Worm (Caenorhabditis elegans) whole organism, L4 larva: ENCODE measurements around the gene chup-1.

Experiments used
- F37D6.2 ChIP-seq: sonication (generic microtip); optimal IDR thresholded peaks from 2 replicates; lab custom pipeline; 2016; ENCODE audit warnings: mild to moderate bottlenecking, missing genetic modification characterization, missing compliant biosample characterization
- ZK337.2 ChIP-seq: fragments of 200-800 bp; sonication (Bioruptor generic); IDR thresholded peaks from 2 replicates; pipeline ENCODE4 v1.3.6; 2022; ENCODE audit warnings: missing genetic modification reagents, missing genetic modification characterization, missing compliant biosample characterization
- ZK546.5 ChIP-seq, 2 experiments: sonication (generic microtip); optimal IDR thresholded peaks; 2 replicates each; lab custom pipeline; 2017; ENCODE audit warnings: missing biosample characterization in 2 of 2, missing genetic modification characterization in 2 of 2
- aha-1 ChIP-seq: fragments of 150-350 bp; peaks from one replicate; lab custom pipeline; 2014; ENCODE audit warnings: missing biosample characterization, missing genetic modification characterization
- ama-1 ChIP-seq: fragments of 150-350 bp; optimal IDR thresholded peaks from 2 replicates; lab custom pipeline; 2014; ENCODE audit warnings: inconsistent platforms, mixed read lengths
- arid-1 ChIP-seq: fragments of 200-800 bp; sonication (Bioruptor generic); conservative IDR thresholded peaks from 2 replicates; pipeline ENCODE4 v1.3.6; 2022; ENCODE audit warnings: missing genetic modification reagents, missing genetic modification characterization, missing compliant biosample characterization
- ceh-62 ChIP-seq: sonication (generic microtip); optimal IDR thresholded peaks from 2 replicates; lab custom pipeline; 2017; ENCODE audit warnings: missing biosample characterization, missing genetic modification characterization
- ces-1 ChIP-seq: fragments of 150-350 bp; sonication (generic microtip); optimal IDR thresholded peaks from 4 replicates; lab custom pipeline; 2014; ENCODE audit warnings: missing biosample characterization, missing genetic modification reagents, missing genetic modification characterization
- cey-2 ChIP-seq: sonication (generic microtip); optimal IDR thresholded peaks from 3 replicates; lab custom pipeline; 2017; ENCODE audit warnings: missing genetic modification characterization, mild to moderate bottlenecking, missing compliant biosample characterization, antibody characterized with exemption, borderline replicate concordance; ENCODE audit not compliant: insufficient read depth
- ctbp-1 ChIP-seq: fragments of 200-800 bp; sonication (Bioruptor generic); IDR thresholded peaks from 2 replicates; pipeline ENCODE4 v1.3.6; 2022; ENCODE audit warnings: missing genetic modification reagents, missing genetic modification characterization, missing compliant biosample characterization
- daf-16 ChIP-seq, 3 experiments: sonication (generic microtip); optimal IDR thresholded peaks; 2 replicates each; lab custom pipeline; 2016 to 2017; ENCODE audit warnings: missing genetic modification characterization in 3 of 3, missing genetic modification reagents in 3 of 3, mild to moderate bottlenecking in 2 of 3, missing compliant biosample characterization in 2 of 3, missing biosample characterization in 1 of 3, moderate library complexity in 1 of 3
- dmd-9 ChIP-seq: fragments of 200-800 bp; sonication (Bioruptor generic); IDR thresholded peaks from 2 replicates; pipeline ENCODE4 v1.3.6; 2022; ENCODE audit warnings: missing genetic modification reagents, missing genetic modification characterization, missing compliant biosample characterization
- dve-1 ChIP-seq: sonication (generic microtip); optimal IDR thresholded peaks from 2 replicates; lab custom pipeline; 2017; ENCODE audit warnings: antibody characterized with exemption, mild to moderate bottlenecking, missing genetic modification characterization, missing compliant biosample characterization; ENCODE audit not compliant: insufficient read depth
- egl-27 ChIP-seq: sonication (generic microtip); optimal IDR thresholded peaks from 3 replicates; lab custom pipeline; 2017; ENCODE audit warnings: missing biosample characterization, missing genetic modification reagents, missing genetic modification characterization
- fkh-10 ChIP-seq: fragments of 150-350 bp; optimal IDR thresholded peaks from 2 replicates; lab custom pipeline; 2014; ENCODE audit warnings: missing biosample characterization, missing genetic modification reagents, missing genetic modification characterization
- fos-1 ChIP-seq: fragments of 150-350 bp; optimal IDR thresholded peaks from 2 replicates; lab custom pipeline; 2014; ENCODE audit warnings: missing biosample characterization, missing genetic modification characterization
- gei-8 ChIP-seq: fragments of 200-800 bp; sonication (Bioruptor generic); optimal IDR thresholded peaks from 2 replicates; lab custom pipeline; 2018; ENCODE audit warnings: mild to moderate bottlenecking, missing genetic modification characterization, missing compliant biosample characterization
- hif-1 ChIP-seq, 2 experiments: sonication (generic microtip); optimal IDR thresholded peaks; 2 replicates each; lab custom pipeline; 2016 to 2017; ENCODE audit warnings: missing compliant biosample characterization in 2 of 2, missing genetic modification characterization in 2 of 2, missing genetic modification reagents in 2 of 2, missing genotype in 2 of 2, mild to moderate bottlenecking in 1 of 2
- hlh-11 ChIP-seq: fragments of 200-800 bp; sonication (Bioruptor generic); optimal IDR thresholded peaks from 2 replicates; lab custom pipeline; 2018; ENCODE audit warnings: mild to moderate bottlenecking, missing genetic modification characterization, missing compliant biosample characterization
- hlh-30 ChIP-seq: sonication (generic microtip); optimal IDR thresholded peaks from 2 replicates; lab custom pipeline; 2017; ENCODE audit warnings: antibody characterized with exemption, mild to moderate bottlenecking, missing genetic modification characterization, missing compliant biosample characterization; ENCODE audit not compliant: insufficient read depth
- lin-15B ChIP-seq: fragments of 150-350 bp; sonication (generic microtip); optimal IDR thresholded peaks from 3 replicates; lab custom pipeline; 2014; ENCODE audit warnings: missing biosample characterization, missing genetic modification characterization
- lin-39 ChIP-seq: fragments of 150-350 bp; optimal IDR thresholded peaks from 2 replicates; lab custom pipeline; 2014; ENCODE audit warnings: missing biosample characterization, missing genetic modification reagents, missing genetic modification characterization
- lsy-2 ChIP-seq, 2 experiments: fragments of 150-350 bp in 1 of 2; sonication (generic microtip) in 1 of 2; optimal IDR thresholded peaks; 2 replicates each; lab custom pipeline; 2014 to 2017; ENCODE audit warnings: missing biosample characterization in 2 of 2, missing genetic modification characterization in 2 of 2
- madf-5 ChIP-seq, 2 experiments: fragments of 200-800 bp; sonication (Bioruptor generic); IDR thresholded peaks; 2 replicates each; pipeline ENCODE4 v1.3.6; 2022; ENCODE audit warnings: missing compliant biosample characterization in 2 of 2, missing genetic modification characterization in 2 of 2
- mdl-1 ChIP-seq, 2 experiments: fragments of 150-350 bp in 1 of 2; sonication (generic microtip) in 1 of 2; optimal IDR thresholded peaks; 2 replicates each; lab custom pipeline; 2014 to 2017; ENCODE audit warnings: missing biosample characterization in 2 of 2, missing genetic modification characterization in 2 of 2
- mdt-29 ChIP-seq: fragments of 200-800 bp; sonication (Bioruptor generic); IDR thresholded peaks from 2 replicates; pipeline ENCODE4 v1.3.6; 2022; ENCODE audit warnings: missing genetic modification reagents, missing genetic modification characterization, missing compliant biosample characterization
- mxl-3 ChIP-seq: fragments of 200-800 bp; sonication (Bioruptor generic); optimal IDR thresholded peaks from 2 replicates; lab custom pipeline; 2018; ENCODE audit warnings: mild to moderate bottlenecking, missing genetic modification characterization, missing compliant biosample characterization
- nhr-10 ChIP-seq: fragments of 150-350 bp; optimal IDR thresholded peaks from 2 replicates; lab custom pipeline; 2014; ENCODE audit warnings: missing biosample characterization, missing genetic modification characterization
- nhr-11 ChIP-seq: fragments of 150-350 bp; optimal IDR thresholded peaks from 2 replicates; lab custom pipeline; 2014; ENCODE audit warnings: missing biosample characterization, missing genetic modification characterization
- nhr-111 ChIP-seq: fragments of 200-800 bp; sonication (Bioruptor generic); optimal IDR thresholded peaks from 2 replicates; lab custom pipeline; 2018; ENCODE audit warnings: mild to moderate bottlenecking, missing genetic modification characterization, missing compliant biosample characterization
- nhr-28 ChIP-seq: fragments of 150-350 bp; optimal IDR thresholded peaks from 2 replicates; lab custom pipeline; 2014; ENCODE audit warnings: missing biosample characterization, missing genetic modification characterization
- nhr-6 ChIP-seq: fragments of 150-350 bp; optimal IDR thresholded peaks from 2 replicates; lab custom pipeline; 2014; ENCODE audit warnings: missing biosample characterization, missing genetic modification characterization
- saeg-2 ChIP-seq: fragments of 200-800 bp; sonication (Bioruptor generic); IDR thresholded peaks from 2 replicates; pipeline ENCODE4 v1.3.6; 2022; ENCODE audit warnings: missing genetic modification reagents, missing genetic modification characterization, missing compliant biosample characterization
- skn-1 ChIP-seq: fragments of 150-350 bp; optimal IDR thresholded peaks from 2 replicates; lab custom pipeline; 2014; ENCODE audit warnings: missing biosample characterization, missing genetic modification characterization
- snpc-4 ChIP-seq: fragments of 150-350 bp; optimal IDR thresholded peaks from 2 replicates; lab custom pipeline; 2014; ENCODE audit warnings: missing biosample characterization, missing genetic modification characterization
- tra-1 ChIP-seq: fragments of 200-800 bp; sonication (Bioruptor generic); IDR thresholded peaks from 2 replicates; pipeline ENCODE4 v1.3.6; 2022; ENCODE audit warnings: missing genetic modification reagents, missing genetic modification characterization, missing compliant biosample characterization
- unc-130 ChIP-seq: sonication (generic microtip); optimal IDR thresholded peaks from 2 replicates; lab custom pipeline; 2016; ENCODE audit warnings: missing genetic modification reagents, missing genetic modification characterization, missing compliant biosample characterization
- unc-39 ChIP-seq: sonication (generic microtip); optimal IDR thresholded peaks from 2 replicates; lab custom pipeline; 2017; ENCODE audit warnings: missing biosample characterization, missing genetic modification characterization
- zfp-2 ChIP-seq: sonication (generic microtip); optimal IDR thresholded peaks from 2 replicates; lab custom pipeline; 2016; ENCODE audit warnings: mild to moderate bottlenecking, missing genetic modification characterization, missing compliant biosample characterization
- zfp-3 ChIP-seq: fragments of 200-800 bp; sonication (Bioruptor generic); conservative IDR thresholded peaks from 2 replicates; pipeline ENCODE4 v1.3.6; 2022; ENCODE audit warnings: missing genetic modification reagents, missing genetic modification characterization, missing compliant biosample characterization
- zip-11 ChIP-seq: fragments of 200-800 bp; sonication (Bioruptor generic); IDR thresholded peaks from 2 replicates; pipeline ENCODE4 v1.3.6; 2022; ENCODE audit warnings: missing genetic modification characterization, missing compliant biosample characterization
- zip-2 ChIP-seq: fragments of 150-350 bp; optimal IDR thresholded peaks from 2 replicates; lab custom pipeline; 2014; ENCODE audit warnings: missing biosample characterization, missing genetic modification characterization

The chup-1 gene

DNA sequence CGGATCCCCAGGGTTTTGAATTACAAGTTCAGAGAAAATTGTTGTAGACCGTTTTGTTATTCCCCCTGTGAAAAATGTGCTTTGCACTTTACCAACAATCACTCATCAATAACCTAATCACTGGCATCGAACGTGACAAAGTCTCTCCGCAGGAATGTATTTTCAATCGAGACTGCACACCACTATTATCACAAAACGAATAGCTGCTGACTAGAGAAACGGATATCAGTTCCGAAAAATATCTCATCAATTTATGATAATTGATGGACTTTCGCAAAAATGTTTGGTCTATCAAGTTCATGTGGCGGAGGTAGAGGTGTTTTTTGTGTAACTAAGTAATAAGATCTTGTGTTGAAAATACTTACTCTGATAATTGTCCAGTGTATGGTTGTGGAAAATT lies 30.9 kb upstream of the chup-1 start:
- TF ChIP-seq egl-27 (tag; lab: Kevin White, UChicago) (no peak), unc-39 (tag; lab: Kevin White, UChicago) (no peak), hif-1 (tag; optimal IDR thresholded peaks at IDR 0.05; lab: Kevin White, UChicago) (peak in 1 of 2 experiments; percentile 10), tra-1 (GFP tag; lab: Robert Waterston, UW) (no peak), snpc-4 (tag; lab: Kevin White, UChicago) (no peak), lin-39 (tag; lab: Kevin White, UChicago) (no peak), unc-130 (no peak), saeg-2 (GFP tag; lab: Robert Waterston, UW) (no peak), mdl-1 (tag; optimal IDR thresholded peaks at IDR 0.05; lab: Kevin White, UChicago) (peak in 1 of 2 experiments; percentile 3), mdt-29 (no peak), nhr-28 (peak; percentile 34), skn-1 (tag; lab: Kevin White, UChicago) (no peak), madf-5 (GFP tag; IDR thresholded peaks at IDR 0.05; lab: Robert Waterston, UW) (no peak), ces-1 (GFP tag; lab: Kevin White, UChicago) (no peak), daf-16 (GFP tag; optimal IDR thresholded peaks at IDR 0.05; lab: Kevin White, UChicago) (peak in 1 of 2 experiments; percentile 58), daf-16 (tag; optimal IDR thresholded peaks at IDR 0.05; lab: Kevin White, UChicago) (peak; percentile 41), ZK337.2 (no peak), lin-15B (tag; lab: Kevin White, UChicago) (no peak), lsy-2 (tag; optimal IDR thresholded peaks at IDR 0.05; lab: Kevin White, UChicago) (no peak), nhr-10 (tag; lab: Kevin White, UChicago) (peak; percentile 42), dve-1 (tag; lab: Kevin White, UChicago) (peak; percentile 31), nhr-6 (tag; lab: Kevin White, UChicago) (no peak), hlh-11 (peak; percentile 12), gei-8 (GFP tag; lab: Kevin White, UChicago) (no peak), cey-2 (tag; lab: Kevin White, UChicago) (no peak), fos-1 (no peak), hlh-30 (tag; lab: Kevin White, UChicago) (peak; percentile 40)
- TF ChIP-seq, all 104 proteins: peak for 8

- TF ChIP-seq daf-16 (GFP tag; optimal IDR thresholded peaks at IDR 0.05; lab: Kevin White, UChicago) (no peak), daf-16 (tag; optimal IDR thresholded peaks at IDR 0.05; lab: Kevin White, UChicago) (peak; percentile 11), zfp-2 (tag; lab: Kevin White, UChicago) (no peak)
Observed at ce11 chrX:8761497-8761896, 30.5 kb upstream of the chup-1 start, which contains the start of gene M02D8.5. Gene M02D8.5, minus strand, starts transcription at chrX:8761597.

DNA sequence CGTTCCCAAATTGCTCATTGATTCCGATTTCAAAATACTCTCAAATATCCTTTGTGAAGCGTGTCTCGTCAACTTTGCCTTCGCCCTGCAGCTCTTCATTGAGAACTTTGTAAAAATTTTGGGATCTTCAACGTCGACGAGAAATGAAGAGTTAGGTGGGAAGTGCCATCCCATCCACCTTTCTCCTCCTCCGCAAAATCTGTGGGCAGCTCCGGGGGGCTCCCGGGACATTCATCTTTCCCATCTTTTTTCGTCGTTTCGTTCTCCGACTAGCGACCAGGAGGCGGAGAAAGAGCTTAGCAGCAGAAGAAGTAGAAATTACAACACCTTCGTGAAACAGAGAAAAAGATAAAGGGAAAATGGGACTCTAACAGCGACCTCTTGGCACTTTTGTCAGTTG lies 29.0 kb upstream of the chup-1 start:
- TF ChIP-seq nhr-11 (tag; lab: Kevin White, UChicago): peak; percentile 4
- TF ChIP-seq aha-1 (tag; lab: Kevin White, UChicago): no peak
- peak; percentile 3 for TF ChIP-seq hlh-11

DNA sequence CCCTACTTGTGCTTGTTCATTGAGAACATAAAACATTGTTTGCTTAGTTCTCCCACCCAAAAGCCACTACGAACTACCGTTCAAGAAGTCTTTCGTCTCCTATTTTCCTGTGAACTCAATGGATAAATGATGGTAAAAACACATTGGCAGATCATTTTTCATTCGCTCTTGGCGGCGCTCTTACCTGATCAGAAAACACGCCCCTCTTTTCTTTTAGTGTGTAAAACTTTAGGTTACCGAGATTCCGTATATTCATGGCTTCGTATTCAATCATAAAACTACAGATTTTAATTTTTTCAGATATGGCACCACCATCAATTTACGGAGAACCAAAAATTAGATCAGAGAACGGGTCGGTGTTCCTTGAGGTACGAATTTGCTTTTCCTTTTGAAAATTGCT lies 28.4 kb upstream of the chup-1 start, which contains the start of gene zig-12:
TSS of gene zig-12 (plus strand) at position 301 of the 400 bp plus-strand sequence.
- no peak for TF ChIP-seq mxl-3 (GFP tag; lab: Kevin White, UChicago)
- no peak for TF ChIP-seq arid-1 (GFP tag; lab: Robert Waterston, UW)
- TF ChIP-seq lin-39 (tag; lab: Kevin White, UChicago): no peak
- TF ChIP-seq ctbp-1 (GFP tag; lab: Robert Waterston, UW): no peak
- no peak for TF ChIP-seq zip-11 (GFP tag; lab: Robert Waterston, UW)
- TF ChIP-seq zfp-3 (GFP tag; lab: Robert Waterston, UW): no peak
- no peak for TF ChIP-seq zip-2 (tag; lab: Kevin White, UChicago)
- TF ChIP-seq dmd-9 (GFP tag; lab: Robert Waterston, UW): no peak
- no peak for TF ChIP-seq F37D6.2 (tag; lab: Kevin White, UChicago)
- TF ChIP-seq ama-1 (lab: Kevin White, UChicago): no peak
- TF ChIP-seq nhr-11 (tag; lab: Kevin White, UChicago): no peak
- no peak for TF ChIP-seq nhr-111
- TF ChIP-seq fkh-10 (GFP tag; lab: Kevin White, UChicago): no peak
- no peak for TF ChIP-seq ceh-62
- no peak for TF ChIP-seq mdt-29
- TF ChIP-seq ZK546.5 (tag; optimal IDR thresholded peaks at IDR 0.05; lab: Kevin White, UChicago): no peak
